Worm (Caenorhabditis elegans) whole organism, L2 larva: ENCODE measurements around the gene F54F11.1.

Experiments
- F13H6.1 ChIP-seq: sonication (generic microtip); optimal IDR thresholded peaks from 2 replicates; lab custom pipeline; 2016; ENCODE audit warnings: missing genetic modification characterization, missing compliant biosample characterization
- R02D3.7 ChIP-seq: fragments of 150-350 bp; optimal IDR thresholded peaks from 2 replicates; lab custom pipeline; 2014; ENCODE audit warnings: missing biosample characterization, missing genetic modification characterization
- alr-1 ChIP-seq: fragments of 150-350 bp; optimal IDR thresholded peaks from 2 replicates; lab custom pipeline; 2014; ENCODE audit warnings: missing biosample characterization, missing genetic modification characterization
- aly-2 ChIP-seq: fragments of 150-350 bp; optimal IDR thresholded peaks from 2 replicates; lab custom pipeline; 2014; ENCODE audit warnings: missing biosample characterization, missing genetic modification characterization
- ama-1 ChIP-seq: fragments of 150-350 bp; optimal IDR thresholded peaks from 2 replicates; lab custom pipeline; 2018; ENCODE audit warnings: inconsistent platforms
- ceh-16 ChIP-seq: fragments of 150-350 bp; optimal IDR thresholded peaks from 2 replicates; lab custom pipeline; 2014; ENCODE audit warnings: missing biosample characterization, missing genetic modification characterization
- ceh-82 ChIP-seq: fragments of 150-350 bp; optimal IDR thresholded peaks from 2 replicates; lab custom pipeline; 2014; ENCODE audit warnings: missing biosample characterization, missing genetic modification characterization
- crh-2 ChIP-seq: sonication (generic microtip); optimal IDR thresholded peaks from 2 replicates; lab custom pipeline; 2017; ENCODE audit warnings: missing biosample characterization, missing genetic modification characterization
- dmd-4 ChIP-seq: sonication (generic microtip); optimal IDR thresholded peaks from 2 replicates; lab custom pipeline; 2017; ENCODE audit warnings: missing biosample characterization, missing genetic modification characterization
- egl-27 ChIP-seq: sonication (generic microtip); optimal IDR thresholded peaks from 3 replicates; lab custom pipeline; 2017; ENCODE audit warnings: missing biosample characterization, missing genetic modification reagents, missing genetic modification characterization
- gmeb-1 ChIP-seq: fragments of 150-350 bp; optimal IDR thresholded peaks from 2 replicates; lab custom pipeline; 2014; ENCODE audit warnings: missing biosample characterization, missing genetic modification characterization
- lin-13 ChIP-seq: fragments of 150-350 bp; optimal IDR thresholded peaks from 2 replicates; lab custom pipeline; 2014; ENCODE audit warnings: missing biosample characterization, missing genetic modification reagents, missing genetic modification characterization
- lin-39 ChIP-seq: fragments of 150-350 bp; optimal IDR thresholded peaks from 2 replicates; lab custom pipeline; 2014; ENCODE audit warnings: missing biosample characterization, missing genetic modification reagents, missing genetic modification characterization
- lsy-2 ChIP-seq, 2 experiments: fragments of 150-350 bp in 1 of 2; sonication (generic microtip) in 1 of 2; optimal IDR thresholded peaks; 2 replicates each; lab custom pipeline; 2014 to 2017; ENCODE audit warnings: missing biosample characterization in 2 of 2, missing genetic modification characterization in 2 of 2
- mbf-1 ChIP-seq: sonication (generic microtip); optimal IDR thresholded peaks from 2 replicates; lab custom pipeline; 2017; ENCODE audit warnings: missing biosample characterization, missing genetic modification characterization
- mdl-1 ChIP-seq, 2 experiments: fragments of 150-350 bp in 1 of 2; sonication (generic microtip) in 1 of 2; optimal IDR thresholded peaks; 2 replicates each; lab custom pipeline; 2017; ENCODE audit warnings: missing biosample characterization in 2 of 2, missing genetic modification characterization in 2 of 2
- nhr-10 ChIP-seq: sonication (generic microtip); optimal IDR thresholded peaks from 2 replicates; lab custom pipeline; 2017; ENCODE audit warnings: missing biosample characterization, missing genetic modification characterization
- nhr-11 ChIP-seq: fragments of 150-350 bp; optimal IDR thresholded peaks from 2 replicates; lab custom pipeline; 2014; ENCODE audit warnings: missing biosample characterization, missing genetic modification characterization
- nhr-129 ChIP-seq: fragments of 150-350 bp; optimal IDR thresholded peaks from 2 replicates; lab custom pipeline; 2014; ENCODE audit warnings: missing biosample characterization, missing genetic modification characterization
- nhr-21 ChIP-seq: fragments of 150-350 bp; optimal IDR thresholded peaks from 2 replicates; lab custom pipeline; 2014; ENCODE audit warnings: missing biosample characterization, missing genetic modification characterization
- nhr-23 ChIP-seq: fragments of 150-350 bp; optimal IDR thresholded peaks from 2 replicates; lab custom pipeline; 2014; ENCODE audit warnings: missing biosample characterization, missing genetic modification reagents, missing genetic modification characterization
- nhr-237 ChIP-seq: fragments of 150-350 bp; optimal IDR thresholded peaks from 2 replicates; lab custom pipeline; 2014; ENCODE audit warnings: missing biosample characterization, missing genetic modification characterization
- nhr-25 ChIP-seq: fragments of 150-350 bp; sonication (generic microtip); optimal IDR thresholded peaks from 3 replicates; lab custom pipeline; 2014; ENCODE audit warnings: missing biosample characterization, missing genetic modification characterization
- nhr-6 ChIP-seq: fragments of 150-350 bp; optimal IDR thresholded peaks from 2 replicates; lab custom pipeline; 2014; ENCODE audit warnings: missing biosample characterization, missing genetic modification characterization
- nhr-77 ChIP-seq: fragments of 150-350 bp; optimal IDR thresholded peaks from 2 replicates; lab custom pipeline; 2014; ENCODE audit warnings: missing biosample characterization, missing genetic modification characterization
- peb-1 ChIP-seq: fragments of 150-350 bp; optimal IDR thresholded peaks from 2 replicates; lab custom pipeline; 2014; ENCODE audit warnings: missing biosample characterization, missing genetic modification characterization
- skn-1 ChIP-seq: sonication (generic microtip); optimal IDR thresholded peaks from 2 replicates; lab custom pipeline; 2017; ENCODE audit warnings: missing biosample characterization, missing genetic modification characterization
- sma-3 ChIP-seq: sonication (generic microtip); optimal IDR thresholded peaks from 2 replicates; lab custom pipeline; 2016; ENCODE audit warnings: missing genetic modification reagents, missing genetic modification characterization, missing compliant biosample characterization
- sma-9 ChIP-seq, 2 experiments: fragments of 150-350 bp in 1 of 2; sonication (generic microtip) in 1 of 2; optimal IDR thresholded peaks; 2 replicates each; lab custom pipeline; 2014 to 2016; ENCODE audit warnings: missing genetic modification characterization in 2 of 2, mild to moderate bottlenecking in 1 of 2, missing biosample characterization in 1 of 2, missing compliant biosample characterization in 1 of 2, missing genetic modification reagents in 1 of 2, moderate library complexity in 1 of 2
- snpc-4 ChIP-seq: fragments of 150-350 bp; optimal IDR thresholded peaks from 2 replicates; lab custom pipeline; 2014; ENCODE audit warnings: missing biosample characterization, missing genetic modification characterization
- zag-1 ChIP-seq: fragments of 150-350 bp; optimal IDR thresholded peaks from 2 replicates; lab custom pipeline; 2014; ENCODE audit warnings: missing biosample characterization, missing genetic modification characterization
- ztf-1 ChIP-seq: fragments of 200-800 bp; sonication (Bioruptor generic); conservative IDR thresholded peaks from 2 replicates; pipeline ENCODE4 v1.3.6; 2022; ENCODE audit warnings: missing genetic modification characterization, missing compliant biosample characterization

Gene F54F11.1

ce11 chrII:13529131-13529530 is 25.4 kb downstream of the F54F11.1 start:
- TF ChIP-seq snpc-4 (tag; lab: Kevin White, UChicago) (no peak), nhr-6 (tag; lab: Kevin White, UChicago) (no peak), nhr-10 (tag; lab: Kevin White, UChicago) (no peak)

ce11 chrII:13530657-13531056 is 26.9 kb downstream of the F54F11.1 start:
- TF ChIP-seq skn-1 (tag; lab: Kevin White, UChicago) (no peak), F13H6.1 (tag; lab: Kevin White, UChicago) (no peak), mdl-1 (tag; optimal IDR thresholded peaks at IDR 0.05; lab: Kevin White, UChicago) (no peak), alr-1 (tag; lab: Kevin White, UChicago) (no peak), ztf-1 (GFP tag; lab: Robert Waterston, UW) (no peak), lin-13 (GFP tag; lab: Kevin White, UChicago) (no peak), nhr-23 (tag; lab: Kevin White, UChicago) (no peak), sma-9 (GFP tag; optimal IDR thresholded peaks at IDR 0.05; lab: Kevin White, UChicago) (no peak), sma-9 (tag; optimal IDR thresholded peaks at IDR 0.05; lab: Kevin White, UChicago) (no peak), snpc-4 (tag; lab: Kevin White, UChicago) (no peak), sma-3 (no peak), lin-39 (tag; lab: Kevin White, UChicago) (no peak), mbf-1 (tag; lab: Kevin White, UChicago) (no peak), nhr-237 (tag; lab: Kevin White, UChicago) (no peak), nhr-25 (tag; lab: Kevin White, UChicago) (no peak)

- TF ChIP-seq nhr-11 (tag; lab: Kevin White, UChicago): no peak
- TF ChIP-seq, all 48 proteins: peak for 0
Measured at ce11 chrII:13531118-13531517, 27.4 kb downstream of the F54F11.1 start, which contains the start of gene snx-14. snx-14 (minus strand) TSS chrII:13531218.

ce11 chrII:13540956-13541355 is 37.2 kb downstream of the F54F11.1 start, which contains the start of the genes noa-1 and Y48E1B.17:
noa-1 (minus strand) TSS chrII:13541056.
Y48E1B.17 (minus strand) TSS chrII:13541084.
- TF ChIP-seq lin-39 (tag; lab: Kevin White, UChicago) (no peak), ceh-82 (tag; lab: Kevin White, UChicago) (no peak), lin-13 (GFP tag; lab: Kevin White, UChicago) (no peak), nhr-77 (tag; lab: Kevin White, UChicago) (no peak), nhr-10 (tag; lab: Kevin White, UChicago) (no peak), ztf-1 (GFP tag; lab: Robert Waterston, UW) (no peak), sma-9 (GFP tag; optimal IDR thresholded peaks at IDR 0.05; lab: Kevin White, UChicago) (no peak), sma-9 (tag; optimal IDR thresholded peaks at IDR 0.05; lab: Kevin White, UChicago) (no peak), peb-1 (no peak), nhr-11 (tag; lab: Kevin White, UChicago) (no peak), gmeb-1 (tag; lab: Kevin White, UChicago) (no peak), ama-1 (lab: Kevin White, UChicago) (no peak)

- TF ChIP-seq nhr-77 (tag; lab: Kevin White, UChicago) (no peak), lsy-2 (tag; optimal IDR thresholded peaks at IDR 0.05; lab: Kevin White, UChicago) (no peak), R02D3.7 (no peak), snpc-4 (tag; lab: Kevin White, UChicago) (no peak), zag-1 (no peak), ceh-16 (tag; lab: Kevin White, UChicago) (no peak), mdl-1 (tag; optimal IDR thresholded peaks at IDR 0.05; lab: Kevin White, UChicago) (no peak), dmd-4 (tag; lab: Kevin White, UChicago) (no peak), nhr-129 (tag; lab: Kevin White, UChicago) (no peak), aly-2 (tag; lab: Kevin White, UChicago) (no peak), nhr-25 (tag; lab: Kevin White, UChicago) (no peak), F13H6.1 (tag; lab: Kevin White, UChicago) (no peak), nhr-21 (tag; lab: Kevin White, UChicago) (no peak), gmeb-1 (tag; lab: Kevin White, UChicago) (no peak), egl-27 (tag; lab: Kevin White, UChicago) (no peak), crh-2 (no peak), nhr-23 (tag; lab: Kevin White, UChicago) (no peak)
Measured at ce11 chrII:13542991-13543390, 39.2 kb downstream of the F54F11.1 start.
